Worm (Caenorhabditis elegans) whole organism, young adult: Measurements from ENCODE around the gene F55A11.4.

Experiments used
- B0035.1 ChIP-seq: sonication (generic microtip); optimal IDR thresholded peaks from 2 replicates; lab custom pipeline; 2016; ENCODE audit warnings: missing genetic modification characterization, mild to moderate bottlenecking, missing compliant biosample characterization, missing genotype, missing genetic modification reagents
- B0261.1 ChIP-seq: sonication (generic microtip); optimal IDR thresholded peaks from 2 replicates; lab custom pipeline; 2016; ENCODE audit warnings: mild to moderate bottlenecking, missing genetic modification characterization, moderate library complexity, missing compliant biosample characterization
- C17E4.6 ChIP-seq: fragments of 200-800 bp; sonication (Bioruptor generic); IDR thresholded peaks from 2 replicates; pipeline ENCODE4 v1.3.6; 2022; ENCODE audit warnings: missing genetic modification reagents, missing genetic modification characterization, missing compliant biosample characterization
- F33H1.4 ChIP-seq: fragments of 200-800 bp; sonication (Bioruptor generic); IDR thresholded peaks from 2 replicates; pipeline ENCODE4 v1.3.6; 2022; ENCODE audit warnings: missing genetic modification reagents, missing genetic modification characterization, missing compliant biosample characterization
- F37B4.10 ChIP-seq: fragments of 200-800 bp; sonication (Bioruptor generic); IDR thresholded peaks from 2 replicates; pipeline ENCODE4 v1.3.6; 2022; ENCODE audit warnings: missing genetic modification characterization, missing compliant biosample characterization
- F39B2.1 ChIP-seq: fragments of 200-800 bp; sonication (Bioruptor generic); IDR thresholded peaks from 2 replicates; pipeline ENCODE4 v1.3.6; 2022; ENCODE audit warnings: missing genetic modification reagents, missing genetic modification characterization, missing compliant biosample characterization
- F52B5.7 ChIP-seq: sonication (generic microtip); optimal IDR thresholded peaks from 2 replicates; lab custom pipeline; 2016; ENCODE audit warnings: mild to moderate bottlenecking, missing genetic modification characterization, missing compliant biosample characterization
- F57A8.1 ChIP-seq: fragments of 200-800 bp; sonication (Bioruptor generic); optimal IDR thresholded peaks from 2 replicates; lab custom pipeline; 2018; ENCODE audit warnings: mild to moderate bottlenecking, missing genetic modification characterization, moderate library complexity, missing compliant biosample characterization
- K12H6.12 ChIP-seq: fragments of 200-800 bp; sonication (Bioruptor generic); optimal IDR thresholded peaks from 2 replicates; lab custom pipeline; 2018; ENCODE audit warnings: mild to moderate bottlenecking, missing genetic modification characterization, missing compliant biosample characterization
- T26A5.8 ChIP-seq: sonication (generic microtip); optimal IDR thresholded peaks from 2 replicates; lab custom pipeline; 2016; ENCODE audit warnings: missing genetic modification characterization, missing compliant biosample characterization
- Y53G8AR.9 ChIP-seq: fragments of 200-800 bp; sonication (Bioruptor generic); conservative IDR thresholded peaks from 2 replicates; pipeline ENCODE4 v1.3.6; 2022; ENCODE audit warnings: missing genetic modification reagents, missing genetic modification characterization, missing compliant biosample characterization
- aptf-2 ChIP-seq: fragments of 200-800 bp; sonication (Bioruptor generic); conservative IDR thresholded peaks from 2 replicates; pipeline ENCODE4 v1.3.6; 2022; ENCODE audit warnings: missing genetic modification reagents, missing genetic modification characterization, missing compliant biosample characterization
- aptf-3 ChIP-seq: fragments of 200-800 bp; sonication (Bioruptor generic); IDR thresholded peaks from 2 replicates; pipeline ENCODE4 v1.3.6; 2022; ENCODE audit warnings: missing genetic modification characterization, missing compliant biosample characterization
- bed-2 ChIP-seq: fragments of 200-800 bp; sonication (Bioruptor generic); IDR thresholded peaks from 2 replicates; pipeline ENCODE4 v1.3.6; 2022; ENCODE audit warnings: missing genetic modification reagents, missing genetic modification characterization, missing compliant biosample characterization
- cebp-1 ChIP-seq, 2 experiments: fragments of 200-800 bp in 1 of 2; sonication (Bioruptor generic) in 1 of 2; sonication (generic microtip) in 1 of 2; IDR thresholded peaks in 1 of 2; optimal IDR thresholded peaks in 1 of 2; 2 replicates each; pipeline versions ENCODE4 v1.3.6 to Lab custom; 2017 to 2022; ENCODE audit warnings: missing compliant biosample characterization in 2 of 2, missing genetic modification characterization in 2 of 2, mild to moderate bottlenecking in 1 of 2, missing genetic modification reagents in 1 of 2, moderate library complexity in 1 of 2
- cebp-2 ChIP-seq: fragments of 200-800 bp; sonication (Bioruptor generic); IDR thresholded peaks from 2 replicates; pipeline ENCODE4 v1.3.6; 2022; ENCODE audit warnings: missing genetic modification characterization, missing compliant biosample characterization
- chd-7 ChIP-seq: sonication (generic microtip); optimal IDR thresholded peaks from 2 replicates; lab custom pipeline; 2016; ENCODE audit warnings: mild to moderate bottlenecking, missing genetic modification characterization, moderate library complexity, missing compliant biosample characterization
- dpl-1 ChIP-seq: fragments of 150-350 bp; optimal IDR thresholded peaks from 2 replicates; lab custom pipeline; 2014; ENCODE audit warnings: missing biosample characterization, missing genetic modification reagents, missing genetic modification characterization
- egl-18 ChIP-seq: fragments of 200-800 bp; sonication (Bioruptor generic); IDR thresholded peaks from 2 replicates; pipeline ENCODE4 v1.3.6; 2022; ENCODE audit warnings: missing genetic modification reagents, missing genetic modification characterization, missing compliant biosample characterization
- egl-44 ChIP-seq: fragments of 200-800 bp; sonication (Bioruptor generic); IDR thresholded peaks from 2 replicates; pipeline ENCODE4 v1.3.6; 2022; ENCODE audit warnings: missing genetic modification reagents, missing genetic modification characterization, missing compliant biosample characterization
- egrh-3 ChIP-seq: fragments of 200-800 bp; sonication (Bioruptor generic); IDR thresholded peaks from 2 replicates; pipeline ENCODE4 v1.3.6; 2022; ENCODE audit warnings: missing genetic modification reagents, missing genetic modification characterization, missing compliant biosample characterization
- him-1 ChIP-seq: sonication (generic microtip); optimal IDR thresholded peaks from 2 replicates; lab custom pipeline; 2016; ENCODE audit warnings: missing genotype, missing genetic modification reagents, missing genetic modification characterization, missing compliant biosample characterization
- hlh-12 ChIP-seq: sonication (generic microtip); optimal IDR thresholded peaks from 2 replicates; lab custom pipeline; 2016; ENCODE audit warnings: missing genetic modification characterization, missing compliant biosample characterization
- hlh-26 ChIP-seq: fragments of 200-800 bp; sonication (Bioruptor generic); conservative IDR thresholded peaks from 2 replicates; pipeline ENCODE4 v1.3.6; 2022; ENCODE audit warnings: missing genetic modification reagents, missing genetic modification characterization, missing compliant biosample characterization
- hmg-1.2 ChIP-seq: fragments of 200-800 bp; sonication (Bioruptor generic); IDR thresholded peaks from 2 replicates; pipeline ENCODE4 v1.3.6; 2022; ENCODE audit warnings: missing genetic modification reagents, missing genetic modification characterization, missing compliant biosample characterization
- hsf-1 ChIP-seq: fragments of 200-800 bp; sonication (Bioruptor generic); IDR thresholded peaks from 2 replicates; pipeline ENCODE4 v1.3.6; 2022; ENCODE audit warnings: missing genetic modification reagents, missing genetic modification characterization, missing compliant biosample characterization
- lag-1 ChIP-seq: fragments of 200-800 bp; sonication (Bioruptor generic); IDR thresholded peaks from 2 replicates; pipeline ENCODE4 v1.3.6; 2022; ENCODE audit warnings: missing genetic modification reagents, missing genetic modification characterization, missing compliant biosample characterization
- lin-26 ChIP-seq: fragments of 200-800 bp; sonication (Bioruptor generic); IDR thresholded peaks from 2 replicates; pipeline ENCODE4 v1.3.6; 2022; ENCODE audit warnings: missing genetic modification reagents, missing genetic modification characterization, missing compliant biosample characterization
- lin-40 ChIP-seq: sonication (generic microtip); optimal IDR thresholded peaks from 2 replicates; lab custom pipeline; 2016; ENCODE audit warnings: missing genetic modification characterization, mild to moderate bottlenecking, missing compliant biosample characterization, missing genotype, missing genetic modification reagents
- lin-54 ChIP-seq: fragments of 200-800 bp; sonication (Bioruptor generic); optimal IDR thresholded peaks from 2 replicates; lab custom pipeline; 2018; ENCODE audit warnings: mild to moderate bottlenecking, missing genetic modification characterization, missing compliant biosample characterization
- lsl-1 ChIP-seq: fragments of 200-800 bp; sonication (Bioruptor generic); optimal IDR thresholded peaks from 2 replicates; lab custom pipeline; 2018; ENCODE audit warnings: mild to moderate bottlenecking, missing genetic modification characterization, moderate library complexity, missing compliant biosample characterization
- madf-10 ChIP-seq: sonication (generic microtip); optimal IDR thresholded peaks from 2 replicates; lab custom pipeline; 2016; ENCODE audit warnings: mild to moderate bottlenecking, missing genetic modification characterization, missing compliant biosample characterization
- madf-6 ChIP-seq: fragments of 200-800 bp; sonication (Bioruptor generic); IDR thresholded peaks from 2 replicates; pipeline ENCODE4 v1.3.6; 2022; ENCODE audit warnings: missing genetic modification reagents, missing genetic modification characterization, missing compliant biosample characterization
- mel-28 ChIP-seq: sonication (generic microtip); optimal IDR thresholded peaks from 2 replicates; lab custom pipeline; 2016; ENCODE audit warnings: borderline replicate concordance, mild to moderate bottlenecking, missing genetic modification characterization, missing compliant biosample characterization
- mes-4 ChIP-seq: sonication (generic microtip); optimal IDR thresholded peaks from 2 replicates; lab custom pipeline; 2016; ENCODE audit warnings: missing genotype, missing genetic modification characterization, missing compliant biosample characterization
- nfya-1 ChIP-seq: sonication (generic microtip); optimal IDR thresholded peaks from 2 replicates; lab custom pipeline; 2017; ENCODE audit warnings: antibody characterized with exemption, missing compliant biosample characterization, missing genetic modification characterization, borderline replicate concordance; ENCODE audit not compliant: insufficient read depth
- nhr-27 ChIP-seq: fragments of 200-800 bp; sonication (Bioruptor generic); optimal IDR thresholded peaks from 2 replicates; lab custom pipeline; 2018; ENCODE audit warnings: mild to moderate bottlenecking, missing genetic modification characterization, moderate library complexity, missing compliant biosample characterization
- pbrm-1 ChIP-seq: fragments of 200-800 bp; sonication (Bioruptor generic); IDR thresholded peaks from 2 replicates; pipeline ENCODE4 v1.3.6; 2022; ENCODE audit warnings: missing genetic modification reagents, missing genetic modification characterization, missing compliant biosample characterization
- repo-1 ChIP-seq: sonication (generic microtip); optimal IDR thresholded peaks from 2 replicates; lab custom pipeline; 2017; ENCODE audit warnings: mild to moderate bottlenecking, missing genetic modification characterization, missing compliant biosample characterization
- rpc-1 ChIP-seq, 2 experiments: fragments of 150-350 bp in 1 of 2; sonication (generic microtip) in 1 of 2; optimal IDR thresholded peaks; 2 replicates each; lab custom pipeline; 2014 to 2018; ENCODE audit warnings: missing biosample characterization in 1 of 2, missing genetic modification characterization in 1 of 2, missing genetic modification reagents in 1 of 2, missing genotype in 1 of 2
- sdz-38 ChIP-seq: sonication (generic microtip); optimal IDR thresholded peaks from 2 replicates; lab custom pipeline; 2016; ENCODE audit warnings: missing genotype, missing genetic modification characterization, missing compliant biosample characterization
- sea-2 ChIP-seq: fragments of 200-800 bp; sonication (Bioruptor generic); IDR thresholded peaks from 2 replicates; pipeline ENCODE4 v1.3.6; 2022; ENCODE audit warnings: missing genetic modification characterization, missing compliant biosample characterization
- snpc-3.4 ChIP-seq: sonication (generic microtip); optimal IDR thresholded peaks from 2 replicates; lab custom pipeline; 2017; ENCODE audit warnings: missing genetic modification characterization, mild to moderate bottlenecking, missing compliant biosample characterization, antibody characterized with exemption, moderate library complexity, missing genotype, missing genetic modification reagents
- tbp1 ChIP-seq: fragments of 200-800 bp; sonication (Bioruptor generic); optimal IDR thresholded peaks from 2 replicates; lab custom pipeline; 2018; ENCODE audit warnings: mild to moderate bottlenecking, missing genetic modification characterization, missing compliant biosample characterization
- unc-62 ChIP-seq: fragments of 150-350 bp; optimal IDR thresholded peaks from 2 replicates; lab custom pipeline; 2014; ENCODE audit warnings: missing biosample characterization, missing genetic modification reagents, missing genetic modification characterization
- zim-3 ChIP-seq: sonication (generic microtip); optimal IDR thresholded peaks from 2 replicates; lab custom pipeline; 2017; ENCODE audit warnings: mild to moderate bottlenecking, missing genetic modification characterization, moderate library complexity, missing compliant biosample characterization
- ztf-25 ChIP-seq: fragments of 200-800 bp; sonication (Bioruptor generic); IDR thresholded peaks from 2 replicates; pipeline ENCODE4 v1.3.6; 2022; ENCODE audit warnings: missing genetic modification reagents, missing genetic modification characterization, missing compliant biosample characterization

The F55A11.4 gene

ce11 chrV:11782809-11783440 is 12.7 kb downstream of the F55A11.4 start, which contains the start of gene F55A11.11 (continued):
- TF ChIP-seq hlh-12 (tag; lab: Kevin White, UChicago) (peak; percentile 81), Y53G8AR.9 (peak; percentile 76), him-1 (tag; lab: Kevin White, UChicago) (peak; percentile 97), K12H6.12 (tag; lab: Kevin White, UChicago) (peak; percentile 79), aptf-2 (GFP tag; lab: Robert Waterston, UW) (0 out of 2 replicates have a peak, but pooled peaks have one; percentile 7), snpc-3.4 (tag; lab: Kevin White, UChicago) (peak; percentile 78), F39B2.1 (GFP tag; lab: Robert Waterston, UW) (no peak), mel-28 (peak; percentile 57), bed-2 (GFP tag; lab: Robert Waterston, UW) (peak; percentile 59; the same call in 1 of the 2 replicates), nfya-1 (no peak), nhr-27 (tag; lab: Kevin White, UChicago) (peak; percentile 31), aptf-3 (GFP tag; lab: Robert Waterston, UW) (peak; percentile 94), madf-10 (tag; lab: Kevin White, UChicago) (peak; percentile 89), dpl-1 (GFP tag; lab: Kevin White, UChicago) (no peak), chd-7 (tag; lab: Kevin White, UChicago) (peak; percentile 92), B0035.1 (tag; lab: Kevin White, UChicago) (peak; percentile 70), egl-18 (GFP tag; lab: Robert Waterston, UW) (peak; percentile 85; the same call in 1 of the 2 replicates), F37B4.10 (GFP tag; lab: Robert Waterston, UW) (0 out of 2 replicates have a peak, but pooled peaks have one; percentile 81), mes-4 (peak; percentile 84), lin-26 (GFP tag; lab: Robert Waterston, UW) (peak; percentile 97), lin-54 (GFP tag; lab: Kevin White, UChicago) (peak; percentile 81), sdz-38 (tag; lab: Kevin White, UChicago) (no peak), pbrm-1 (GFP tag; lab: Robert Waterston, UW) (peak; percentile 88), hlh-26 (GFP tag; lab: Robert Waterston, UW) (no peak), unc-62 (GFP tag; lab: Kevin White, UChicago) (peak; percentile 54), hmg-1.2 (peak; percentile 83), C17E4.6 (GFP tag; lab: Robert Waterston, UW) (no peak), F33H1.4 (GFP tag; lab: Robert Waterston, UW) (peak; percentile 61), sea-2 (GFP tag; lab: Robert Waterston, UW) (peak; percentile 74; the same call in 1 of the 2 replicates), hsf-1 (GFP tag; lab: Robert Waterston, UW) (peak; percentile 68), egrh-3 (GFP tag; lab: Robert Waterston, UW) (peak; percentile 52), lag-1 (GFP tag; lab: Robert Waterston, UW) (no peak), lsl-1 (GFP tag; lab: Kevin White, UChicago) (peak; percentile 72), lin-40 (tag; lab: Kevin White, UChicago) (peak; percentile 73), cebp-1 (GFP tag; IDR thresholded peaks at IDR 0.05; lab: Robert Waterston, UW) (peak; percentile 72), cebp-1 (tag; optimal IDR thresholded peaks at IDR 0.05; lab: Kevin White, UChicago) (peak; percentile 85), cebp-2 (GFP tag; lab: Robert Waterston, UW) (peak; percentile 92), egl-44 (GFP tag; lab: Robert Waterston, UW) (peak; percentile 96)
- TF ChIP-seq, all 124 proteins: peak for 109

ce11 chrV:11787258-11787657 is 17.0 kb downstream of the F55A11.4 start, which contains the start of gene F55A11.7:
F55A11.7 (minus strand) TSS chrV:11787443.
- TF ChIP-seq ztf-25 (GFP tag; lab: Robert Waterston, UW) (no peak), lsl-1 (GFP tag; lab: Kevin White, UChicago) (no peak), nfya-1 (no peak), T26A5.8 (no peak), madf-6 (no peak), tbp1 (GFP tag; lab: Kevin White, UChicago) (no peak), repo-1 (tag; lab: Kevin White, UChicago) (no peak), B0261.1 (tag; lab: Kevin White, UChicago) (no peak), aptf-3 (GFP tag; lab: Robert Waterston, UW) (no peak), rpc-1 (optimal IDR thresholded peaks at IDR 0.05; lab: Kevin White, UChicago) (no peak), rpc-1 (tag; optimal IDR thresholded peaks at IDR 0.05; lab: Kevin White, UChicago) (no peak), zim-3 (tag; lab: Kevin White, UChicago) (no peak), F52B5.7 (no peak), F57A8.1 (GFP tag; lab: Kevin White, UChicago) (no peak)
